Fruit fly (Drosophila melanogaster): ENCODE measurements around the gene dco.

Gene dco

dm6 chr3R:31059036-31059806 is 1.8 kb downstream of the dco start (continued):
- peak; percentile 98 for TF ChIP-seq bigmax (GFP tag; optimal IDR thresholded peaks at IDR 0.05)
- TF ChIP-seq ttk (GFP tag; IDR thresholded peaks at IDR 0.05), result peak; percentile 82
- TF ChIP-seq CG10431 (GFP tag; optimal IDR thresholded peaks at IDR 0.05), result peak; percentile 54
- peak; percentile 56 for TF ChIP-seq zf30C (GFP tag; optimal IDR thresholded peaks at IDR 0.05)
- no peak for TF ChIP-seq chif (GFP tag; optimal IDR thresholded peaks at IDR 0.05)
- TF ChIP-seq CrebB (tag; optimal IDR thresholded peaks at IDR 0.05), result peak; percentile 30
- no peak for TF ChIP-seq gfzf (GFP tag; optimal IDR thresholded peaks at IDR 0.05)
- peak in 1 of 2 experiments; percentile 73 for TF ChIP-seq dpn (GFP tag; optimal IDR thresholded peaks at IDR 0.05)
- TF ChIP-seq hth (optimal IDR thresholded peaks at IDR 0.05), result no peak
- TF ChIP-seq CG17568 (GFP tag; optimal IDR thresholded peaks at IDR 0.05), result peak; percentile 69
- TF ChIP-seq CG18262 (tag; optimal IDR thresholded peaks at IDR 0.05), result peak; percentile 92
- peak; percentile 90 for TF ChIP-seq CG2678 (tag; optimal IDR thresholded peaks at IDR 0.05)
- no peak for TF ChIP-seq Optix (GFP tag; IDR thresholded peaks at IDR 0.05)
- peak; percentile 62 for TF ChIP-seq lilli (GFP tag; optimal IDR thresholded peaks at IDR 0.05)
- TF ChIP-seq emc (GFP tag; optimal IDR thresholded peaks at IDR 0.05), result no peak
- TF ChIP-seq knrl (GFP tag; IDR thresholded peaks at IDR 0.05; ENCODE audit: partially characterized antibody), result no peak
- TF ChIP-seq bab2 (GFP tag; optimal IDR thresholded peaks at IDR 0.05), result peak; percentile 37
- 0 out of 3 replicates have a peak, but pooled peaks have one; percentile 70 for TF ChIP-seq gce (GFP tag; IDR thresholded peaks at IDR 0.05)
- peak; percentile 61; the same call in 2 of the 3 replicates for TF ChIP-seq CG7357 (GFP tag; IDR thresholded peaks at IDR 0.05)
- TF ChIP-seq CG33557 (GFP tag; optimal IDR thresholded peaks at IDR 0.05), result peak; percentile 67
- peak; percentile 64 for TF ChIP-seq CG5180 (GFP tag; optimal IDR thresholded peaks at IDR 0.05)
- peak; percentile 73 for TF ChIP-seq CG9817 (tag; optimal IDR thresholded peaks at IDR 0.05)
- TF ChIP-seq CG17802 (tag; optimal IDR thresholded peaks at IDR 0.05), result peak; percentile 60
- TF ChIP-seq nerfin-2 (GFP tag; IDR thresholded peaks at IDR 0.05; ENCODE audit: partially characterized antibody), result no peak
- peak; percentile 81 for TF ChIP-seq crol (GFP tag; IDR thresholded peaks at IDR 0.05)
- TF ChIP-seq CG16813 (GFP tag; IDR thresholded peaks at IDR 0.05; ENCODE audit: partially characterized antibody), result no peak
- peak; percentile 78 for TF ChIP-seq CG10209 (GFP tag; optimal IDR thresholded peaks at IDR 0.05)
- peak; percentile 87 for TF ChIP-seq Ssrp (tag; optimal IDR thresholded peaks at IDR 0.05)
- TF ChIP-seq CG9437 (GFP tag; optimal IDR thresholded peaks at IDR 0.05), result peak; percentile 79
- TF ChIP-seq CG32772 (GFP tag; IDR thresholded peaks at IDR 0.05), result peak; percentile 81
- TF ChIP-seq Deaf1 (tag; optimal IDR thresholded peaks at IDR 0.05), result peak; percentile 58
- TF ChIP-seq so (GFP tag; IDR thresholded peaks at IDR 0.05), result peak; percentile 74; the same call in 1 of the 3 replicates
- TF ChIP-seq CG10462 (GFP tag; optimal IDR thresholded peaks at IDR 0.05), result peak; percentile 46
- TF ChIP-seq pzg (GFP tag; optimal IDR thresholded peaks at IDR 0.05), result no peak
- TF ChIP-seq sisA (GFP tag; IDR thresholded peaks at IDR 0.05), result peak; percentile 80
- TF ChIP-seq CG4282 (GFP tag; optimal IDR thresholded peaks at IDR 0.05), result no peak
- TF ChIP-seq tx (GFP tag; optimal IDR thresholded peaks at IDR 0.05), result no peak
- TF ChIP-seq Ets97D (GFP tag; optimal IDR thresholded peaks at IDR 0.05), result no peak
- peak; percentile 60 for TF ChIP-seq CG6765 (GFP tag; optimal IDR thresholded peaks at IDR 0.05)
- TF ChIP-seq CG2129 (GFP tag; IDR thresholded peaks at IDR 0.05; ENCODE audit: partially characterized antibody), result no peak
- TF ChIP-seq BEAF-32 (GFP tag; optimal IDR thresholded peaks at IDR 0.05), result no peak
- TF ChIP-seq CG17612 (GFP tag; IDR thresholded peaks at IDR 0.05), result peak; percentile 56; the same call in 1 of the 2 replicates
- TF ChIP-seq CG8388 (GFP tag; optimal IDR thresholded peaks at IDR 0.05), result peak; percentile 86
- no peak for TF ChIP-seq cad (GFP tag; optimal IDR thresholded peaks at IDR 0.05)
- TF ChIP-seq CHES-1-like (GFP tag; optimal IDR thresholded peaks at IDR 0.05), result no peak
- TF ChIP-seq Spps (tag; optimal IDR thresholded peaks at IDR 0.05), result peak; percentile 80
- TF ChIP-seq Abd-B (GFP tag; optimal IDR thresholded peaks at IDR 0.05), result peak; percentile 80
- TF ChIP-seq CG14860 (GFP tag; IDR thresholded peaks at IDR 0.05; ENCODE audit: partially characterized antibody), result no peak
